Fruit fly (Drosophila melanogaster) whole organism, prepupa: ENCODE measurements around the gene CG13375.

Source experiments
- CG10669 ChIP-seq: fragments of 200-800 bp; sonication (Bioruptor generic); optimal IDR thresholded peaks from 3 replicates; lab custom pipeline; 2018; ENCODE audit warnings: missing biosample characterization, mild to moderate bottlenecking, missing genetic modification characterization, moderate library complexity
- CG11762 ChIP-seq: fragments of 200-800 bp; sonication (Bioruptor generic); optimal IDR thresholded peaks from 3 replicates; lab custom pipeline; 2016; ENCODE audit warnings: missing biosample characterization, missing genetic modification characterization; ENCODE audit not compliant: insufficient read depth
- CG11902 ChIP-seq: fragments of 200-800 bp; sonication (Bioruptor generic); optimal IDR thresholded peaks from 3 replicates; lab custom pipeline; 2016; ENCODE audit warnings: missing biosample characterization, missing genetic modification characterization
- CG15336 ChIP-seq: fragments of 200-800 bp; sonication (Bioruptor generic); IDR thresholded peaks from 2 replicates; pipeline ENCODE4 v1.3.6; 2022; ENCODE audit warnings: missing biosample characterization, missing genetic modification characterization
- CG1621 ChIP-seq: fragments of 200-800 bp; sonication (Bioruptor generic); optimal IDR thresholded peaks from 3 replicates; lab custom pipeline; 2018; ENCODE audit warnings: missing biosample characterization, mild to moderate bottlenecking, missing genetic modification characterization
- CG16779 ChIP-seq: fragments of 200-800 bp; sonication (Bioruptor generic); optimal IDR thresholded peaks from 3 replicates; lab custom pipeline; 2017; ENCODE audit warnings: missing biosample characterization, mild to moderate bottlenecking, missing genetic modification characterization
- CG32006 ChIP-seq: fragments of 200-800 bp; sonication (Bioruptor generic); optimal IDR thresholded peaks from 3 replicates; lab custom pipeline; 2017; ENCODE audit warnings: missing biosample characterization, mild to moderate bottlenecking, missing genetic modification characterization
- CG3919 ChIP-seq: fragments of 200-800 bp; sonication (Bioruptor generic); optimal IDR thresholded peaks from 3 replicates; lab custom pipeline; 2016; ENCODE audit warnings: missing biosample characterization, missing genetic modification characterization
- CG4318 ChIP-seq: fragments of 200-800 bp; sonication (Bioruptor generic); optimal IDR thresholded peaks from 3 replicates; lab custom pipeline; 2017; ENCODE audit warnings: missing biosample characterization, mild to moderate bottlenecking, missing genetic modification characterization
- CG6276 ChIP-seq: fragments of 200-800 bp; sonication (Bioruptor generic); optimal IDR thresholded peaks from 2 replicates; lab custom pipeline; 2017; ENCODE audit warnings: missing biosample characterization, mild to moderate bottlenecking, missing genetic modification characterization
- CG6792 ChIP-seq: fragments of 200-800 bp; sonication (Bioruptor generic); optimal IDR thresholded peaks from 3 replicates; lab custom pipeline; 2016; ENCODE audit warnings: missing biosample characterization, missing genetic modification characterization
- CG6808 ChIP-seq: fragments of 200-800 bp; sonication (Bioruptor generic); optimal IDR thresholded peaks from 3 replicates; lab custom pipeline; 2017; ENCODE audit warnings: missing biosample characterization, missing genetic modification characterization, mild to moderate bottlenecking, moderate library complexity, missing genetic modification reagents
- CG6854 ChIP-seq: fragments of 200-800 bp; sonication (Bioruptor generic); optimal IDR thresholded peaks from 2 replicates; lab custom pipeline; 2017; ENCODE audit warnings: missing biosample characterization, mild to moderate bottlenecking, missing genetic modification characterization
- CG8319 ChIP-seq: fragments of 200-800 bp; sonication (Bioruptor generic); optimal IDR thresholded peaks from 3 replicates; lab custom pipeline; 2016; ENCODE audit warnings: missing biosample characterization, missing genetic modification characterization
- CG8632 ChIP-seq: fragments of 200-800 bp; sonication (Bioruptor generic); optimal IDR thresholded peaks from 3 replicates; lab custom pipeline; 2016; ENCODE audit warnings: missing biosample characterization, missing genetic modification characterization
- CG9139 ChIP-seq: fragments of 200-800 bp; sonication (Bioruptor generic); optimal IDR thresholded peaks from 3 replicates; lab custom pipeline; 2017; ENCODE audit warnings: missing biosample characterization, mild to moderate bottlenecking, missing genetic modification characterization
- Eip78C ChIP-seq: fragments of 200-800 bp; sonication (Bioruptor generic); peaks from one replicate; lab custom pipeline; 2016; ENCODE audit warnings: missing biosample characterization, missing genetic modification characterization
- Eip93F ChIP-seq: fragments of 200-800 bp; sonication (Bioruptor generic); optimal IDR thresholded peaks from 2 replicates; lab custom pipeline; 2016; ENCODE audit warnings: missing biosample characterization, mild to moderate bottlenecking, missing genetic modification characterization
- Ets21C ChIP-seq: fragments of 200-800 bp; sonication (Bioruptor generic); optimal IDR thresholded peaks from 3 replicates; lab custom pipeline; 2016; ENCODE audit warnings: missing biosample characterization, missing genetic modification characterization
- Ets96B ChIP-seq: fragments of 200-800 bp; optimal IDR thresholded peaks from 2 replicates; lab custom pipeline; 2019; ENCODE audit warnings: missing biosample characterization, mild to moderate bottlenecking, missing genetic modification characterization, moderate library complexity
- Gug ChIP-seq: fragments of 200-800 bp; sonication (Bioruptor generic); IDR thresholded peaks from 2 replicates; pipeline ENCODE4 v1.3.6; 2022; ENCODE audit warnings: missing biosample characterization, missing genetic modification characterization
- Hr38 ChIP-seq: sonication (Bioruptor generic); optimal IDR thresholded peaks from 2 replicates; lab custom pipeline; 2016; ENCODE audit warnings: missing biosample characterization, missing genetic modification characterization
- Hr4 ChIP-seq: fragments of 200-800 bp; sonication (Bioruptor generic); optimal IDR thresholded peaks from 3 replicates; lab custom pipeline; 2016; ENCODE audit warnings: missing biosample characterization, missing genetic modification characterization
- Lpt ChIP-seq: fragments of 200-800 bp; sonication (Bioruptor generic); optimal IDR thresholded peaks from 3 replicates; lab custom pipeline; 2016; ENCODE audit warnings: missing biosample characterization, missing genetic modification characterization
- OdsH ChIP-seq: fragments of 200-800 bp; sonication (Bioruptor generic); optimal IDR thresholded peaks from 3 replicates; lab custom pipeline; 2016; ENCODE audit warnings: missing biosample characterization, missing genetic modification characterization
- Smox ChIP-seq: fragments of 200-800 bp; sonication (Bioruptor generic); optimal IDR thresholded peaks from 3 replicates; lab custom pipeline; 2016; ENCODE audit warnings: missing biosample characterization, missing genetic modification characterization
- Sox102F ChIP-seq: fragments of 200-800 bp; sonication (Bioruptor generic); optimal IDR thresholded peaks from 2 replicates; lab custom pipeline; 2016; ENCODE audit warnings: missing biosample characterization, mild to moderate bottlenecking, missing genetic modification characterization
- Sox14 ChIP-seq: fragments of 200-800 bp; sonication (Bioruptor generic); optimal IDR thresholded peaks from 3 replicates; lab custom pipeline; 2016; ENCODE audit warnings: missing biosample characterization, missing genetic modification characterization
- achi ChIP-seq: fragments of 200-800 bp; sonication (Bioruptor generic); optimal IDR thresholded peaks from 3 replicates; lab custom pipeline; 2016; ENCODE audit warnings: missing biosample characterization, missing genetic modification characterization
- dac ChIP-seq: fragments of 200-800 bp; sonication (Bioruptor generic); optimal IDR thresholded peaks from 2 replicates; lab custom pipeline; 2017; ENCODE audit warnings: missing biosample characterization, mild to moderate bottlenecking, missing genetic modification characterization
- dsx ChIP-seq: fragments of 200-800 bp; optimal IDR thresholded peaks from 3 replicates; lab custom pipeline; 2019; ENCODE audit warnings: missing biosample characterization, mild to moderate bottlenecking, missing genetic modification characterization, moderate library complexity; ENCODE audit not compliant: poor library complexity, severe bottlenecking
- eg ChIP-seq: fragments of 200-800 bp; sonication (Bioruptor generic); IDR thresholded peaks from 3 replicates; pipeline ENCODE4 v1.3.6; 2022; ENCODE audit warnings: missing biosample characterization, missing genetic modification characterization
- esn ChIP-seq: fragments of 200-800 bp; sonication (Bioruptor generic); optimal IDR thresholded peaks from 2 replicates; lab custom pipeline; 2016; ENCODE audit warnings: missing biosample characterization, mild to moderate bottlenecking, missing genetic modification characterization, moderate library complexity
- fd59A ChIP-seq: fragments of 200-800 bp; sonication (Bioruptor generic); optimal IDR thresholded peaks from 2 replicates; lab custom pipeline; 2017; ENCODE audit warnings: missing biosample characterization, mild to moderate bottlenecking, missing genetic modification characterization, missing genetic modification reagents
- fkh ChIP-seq: fragments of 200-800 bp; sonication (Bioruptor generic); optimal IDR thresholded peaks from 3 replicates; lab custom pipeline; 2017; ENCODE audit warnings: missing biosample characterization, mild to moderate bottlenecking, missing genetic modification characterization, moderate library complexity
- lz ChIP-seq: fragments of 200-800 bp; sonication (Bioruptor generic); optimal IDR thresholded peaks from 3 replicates; lab custom pipeline; 2016; ENCODE audit warnings: missing biosample characterization, missing genetic modification characterization
- net ChIP-seq: fragments of 200-800 bp; sonication (Bioruptor generic); optimal IDR thresholded peaks from 3 replicates; lab custom pipeline; 2016; ENCODE audit warnings: missing biosample characterization, missing genetic modification characterization
- pdm3 ChIP-seq: fragments of 200-800 bp; sonication (Bioruptor generic); optimal IDR thresholded peaks from 3 replicates; lab custom pipeline; 2016; ENCODE audit warnings: missing biosample characterization, missing genetic modification characterization
- salr ChIP-seq, 2 experiments: fragments of 200-800 bp; sonication (Bioruptor generic); optimal IDR thresholded peaks; 3 replicates each; lab custom pipeline; 2016 to 2018; ENCODE audit warnings: missing biosample characterization in 2 of 2, missing genetic modification characterization in 2 of 2, mild to moderate bottlenecking in 1 of 2
- spab ChIP-seq: fragments of 200-800 bp; sonication (Bioruptor generic); optimal IDR thresholded peaks from 2 replicates; lab custom pipeline; 2017; ENCODE audit warnings: missing biosample characterization, mild to moderate bottlenecking, missing genetic modification characterization, missing genetic modification reagents
- ss ChIP-seq, 2 experiments: fragments of 200-800 bp; sonication (Bioruptor generic); optimal IDR thresholded peaks; 2 replicates in 1 of 2; 3 replicates in 1 of 2; lab custom pipeline; 2017 to 2018; ENCODE audit warnings: mild to moderate bottlenecking in 2 of 2, missing biosample characterization in 2 of 2, missing genetic modification characterization in 2 of 2, moderate library complexity in 1 of 2
- svp ChIP-seq: fragments of 200-800 bp; sonication (Bioruptor generic); peaks from one replicate; lab custom pipeline; 2016; ENCODE audit warnings: missing biosample characterization, missing genetic modification characterization
- topi ChIP-seq: fragments of 200-800 bp; sonication (Bioruptor generic); optimal IDR thresholded peaks from 3 replicates; lab custom pipeline; 2016; ENCODE audit warnings: missing biosample characterization, missing genetic modification characterization
- vri ChIP-seq: fragments of 200-800 bp; sonication (Bioruptor generic); optimal IDR thresholded peaks from 3 replicates; lab custom pipeline; 2016; ENCODE audit warnings: missing biosample characterization, mild to moderate bottlenecking, missing genetic modification characterization

The CG13375 gene

dm6 chrX:293254-293653 is 1.5 kb downstream of the CG13375 start (continued):
- peak; percentile 12 for TF ChIP-seq topi (GFP tag; lab: Kevin White, UChicago)
- TF ChIP-seq CG3919 (GFP tag; lab: Kevin White, UChicago): no peak
- no peak for TF ChIP-seq Hr38
- no peak for TF ChIP-seq vri
- TF ChIP-seq svp (GFP tag; lab: Kevin White, UChicago): peak; percentile 69
- peak; percentile 35 for TF ChIP-seq CG10669 (GFP tag; lab: Kevin White, UChicago)
- TF ChIP-seq Gug (GFP tag; lab: Robert Waterston, UW): no peak
- TF ChIP-seq salr (GFP tag; optimal IDR thresholded peaks at IDR 0.05; lab: Kevin White, UChicago): peak in 1 of 2 experiments; percentile 57
- TF ChIP-seq CG15336 (GFP tag; lab: Robert Waterston, UW): no peak; the same call in 1 of the 2 replicates
- TF ChIP-seq dac: peak; percentile 0
- no peak for TF ChIP-seq Eip93F (GFP tag; lab: Kevin White, UChicago)
- TF ChIP-seq CG6854: no peak
- TF ChIP-seq Smox (GFP tag; lab: Kevin White, UChicago): peak; percentile 31
- TF ChIP-seq CG32006 (GFP tag; lab: Kevin White, UChicago): peak; percentile 84
- no peak for TF ChIP-seq CG1621
- no peak for TF ChIP-seq CG11762
- TF ChIP-seq fd59A (GFP tag; lab: Kevin White, UChicago): no peak
- TF ChIP-seq pdm3 (GFP tag; lab: Kevin White, UChicago): peak; percentile 40
- TF ChIP-seq CG4318 (GFP tag; lab: Kevin White, UChicago): peak; percentile 58
- TF ChIP-seq dsx (GFP tag; lab: Kevin White, UChicago): no peak
- peak; percentile 52 for TF ChIP-seq OdsH

dm6 chrX:279097-279727 is 15.6 kb downstream of the CG13375 start, which contains the start of the genes CG3777 and ewg:
Gene CG3777, plus strand, starts transcription at chrX:279703.
Gene ewg, minus strand, starts transcription at chrX:279718.
- no peak for TF ChIP-seq achi
- peak; percentile 47 for TF ChIP-seq Eip78C
- no peak for TF ChIP-seq Lpt (GFP tag; lab: Kevin White, UChicago)
- peak; percentile 28 for TF ChIP-seq svp (GFP tag; lab: Kevin White, UChicago)
- no peak for TF ChIP-seq Ets96B (tag; lab: Kevin White, UChicago)
- peak; percentile 13 for TF ChIP-seq Sox102F (GFP tag; lab: Kevin White, UChicago)
- peak; percentile 4 for TF ChIP-seq fkh (GFP tag; lab: Kevin White, UChicago)
- peak; percentile 13 to 33 for TF ChIP-seq ss (GFP tag; optimal IDR thresholded peaks at IDR 0.05; lab: Kevin White, UChicago)
- TF ChIP-seq, all 60 proteins: peak for 5

dm6 chrX:278370-279096 is 16.2 kb downstream of the CG13375 start:
- TF ChIP-seq CG9139 (GFP tag; lab: Kevin White, UChicago) (no peak), CG6792 (GFP tag; lab: Kevin White, UChicago) (no peak), CG4318 (GFP tag; lab: Kevin White, UChicago) (no peak), OdsH (no peak), CG16779 (no peak), fd59A (GFP tag; lab: Kevin White, UChicago) (no peak), dac (no peak), ss (GFP tag; optimal IDR thresholded peaks at IDR 0.05; lab: Kevin White, UChicago) (no peak), spab (GFP tag; lab: Kevin White, UChicago) (no peak), pdm3 (GFP tag; lab: Kevin White, UChicago) (no peak), topi (GFP tag; lab: Kevin White, UChicago) (no peak), Eip93F (GFP tag; lab: Kevin White, UChicago) (no peak), esn (no peak), CG8319 (GFP tag; lab: Kevin White, UChicago) (no peak), eg (no peak), CG6854 (no peak), dsx (GFP tag; lab: Kevin White, UChicago) (no peak), net (GFP tag; lab: Kevin White, UChicago) (peak; percentile 33), lz (GFP tag; lab: Kevin White, UChicago) (no peak), CG6276 (GFP tag; lab: Kevin White, UChicago) (no peak), CG1621 (no peak), Sox14 (GFP tag; lab: Kevin White, UChicago) (no peak), CG11902 (GFP tag; lab: Kevin White, UChicago) (no peak), CG3919 (GFP tag; lab: Kevin White, UChicago) (peak; percentile 11), Hr38 (no peak), Ets21C (GFP tag; lab: Kevin White, UChicago) (no peak), vri (no peak), CG6808 (no peak), Hr4 (GFP tag; lab: Kevin White, UChicago) (peak; percentile 56), CG8632 (no peak)
